Fruit fly (Drosophila melanogaster) whole organism, prepupa: ENCODE data around the gene Ccn.

Experiments
- CG10631 ChIP-seq: fragments of 200-800 bp; sonication (Bioruptor generic); optimal IDR thresholded peaks from 2 replicates; lab custom pipeline; 2016; ENCODE audit warnings: missing biosample characterization, missing genetic modification characterization
- CG11294 ChIP-seq: fragments of 200-800 bp; sonication (Bioruptor generic); IDR thresholded peaks from 2 replicates; pipeline ENCODE4 v1.3.6; 2022; ENCODE audit warnings: missing biosample characterization, missing genetic modification characterization
- CG6854 ChIP-seq: fragments of 200-800 bp; sonication (Bioruptor generic); optimal IDR thresholded peaks from 2 replicates; lab custom pipeline; 2017; ENCODE audit warnings: missing biosample characterization, mild to moderate bottlenecking, missing genetic modification characterization
- Gug ChIP-seq: fragments of 200-800 bp; sonication (Bioruptor generic); IDR thresholded peaks from 2 replicates; pipeline ENCODE4 v1.3.6; 2022; ENCODE audit warnings: missing biosample characterization, missing genetic modification characterization
- OdsH ChIP-seq: fragments of 200-800 bp; sonication (Bioruptor generic); optimal IDR thresholded peaks from 3 replicates; lab custom pipeline; 2016; ENCODE audit warnings: missing biosample characterization, missing genetic modification characterization
- achi ChIP-seq: fragments of 200-800 bp; sonication (Bioruptor generic); optimal IDR thresholded peaks from 3 replicates; lab custom pipeline; 2016; ENCODE audit warnings: missing biosample characterization, missing genetic modification characterization
- eg ChIP-seq: fragments of 200-800 bp; sonication (Bioruptor generic); IDR thresholded peaks from 3 replicates; pipeline ENCODE4 v1.3.6; 2022; ENCODE audit warnings: missing biosample characterization, missing genetic modification characterization
- pdm3 ChIP-seq: fragments of 200-800 bp; sonication (Bioruptor generic); optimal IDR thresholded peaks from 3 replicates; lab custom pipeline; 2016; ENCODE audit warnings: missing biosample characterization, missing genetic modification characterization

DNA sequence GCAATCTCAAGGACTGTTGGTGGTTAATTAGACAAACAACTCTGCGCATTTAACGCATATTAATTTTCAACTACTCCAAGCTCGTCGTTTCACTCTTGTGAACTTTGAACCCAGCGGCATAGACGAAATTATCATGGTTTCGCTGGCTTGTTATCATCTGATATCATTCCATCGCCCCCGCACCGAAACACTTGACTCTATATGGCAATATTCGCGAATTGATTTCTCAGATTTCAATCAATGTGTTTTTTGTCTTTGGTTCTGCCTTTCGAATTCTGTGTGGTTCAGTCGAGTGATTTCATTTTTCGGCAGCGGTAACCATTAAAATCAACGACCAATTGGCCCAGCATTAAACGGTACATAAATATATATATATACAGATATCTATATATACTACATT lies 18.5 kb upstream of the Ccn start, which contains the start of gene CG34251:
- TF ChIP-seq achi (GFP tag; lab: Kevin White, UChicago) (no peak), pdm3 (GFP tag; lab: Kevin White, UChicago) (no peak), CG10631 (GFP tag; lab: Kevin White, UChicago) (no peak), eg (GFP tag; lab: Robert Waterston, UW) (no peak), OdsH (GFP tag; lab: Kevin White, UChicago) (no peak), CG11294 (GFP tag; lab: Robert Waterston, UW) (no peak), CG6854 (no peak), Gug (GFP tag; lab: Robert Waterston, UW) (no peak)
